Worm (Caenorhabditis elegans): ENCODE measurements around the gene dpf-5.
A peak's percentile ranks its signal among the peaks of the same experiment; 100 is the strongest.

dpf-5 gene

ce11 chrIV:4758659-4759058 is 47.7 kb downstream of the dpf-5 start, which contains the start of gene Y17G9B.8 (continued):
- TF ChIP-seq cebp-1 (GFP tag; IDR thresholded peaks at IDR 0.05) = no peak
- TF ChIP-seq cebp-1 (tag; optimal IDR thresholded peaks at IDR 0.05) = peak; percentile 11
- no peak for TF ChIP-seq mel-28 (tag; optimal IDR thresholded peaks at IDR 0.05; ENCODE audit: borderline replicate concordance)
- TF ChIP-seq him-1 (tag; optimal IDR thresholded peaks at IDR 0.05) = no peak
- TF ChIP-seq nfya-2 (GFP tag; IDR thresholded peaks at IDR 0.05) = no peak
- no peak for TF ChIP-seq mes-4 (tag; optimal IDR thresholded peaks at IDR 0.05)
- TF ChIP-seq bed-1 (GFP tag; IDR thresholded peaks at IDR 0.05) = no peak
- no peak for TF ChIP-seq ceh-58 (GFP tag; IDR thresholded peaks at IDR 0.05)
- peak; percentile 44; the same call in 1 of the 2 replicates for TF ChIP-seq hmg-1.2 (GFP tag; IDR thresholded peaks at IDR 0.05)
- no peak for TF ChIP-seq efl-1 (GFP tag; optimal IDR thresholded peaks at IDR 0.05)
- no peak for TF ChIP-seq hrde-1 (tag; optimal IDR thresholded peaks at IDR 0.05; ENCODE audit: borderline replicate concordance)
- TF ChIP-seq ZK185.1 (tag; optimal IDR thresholded peaks at IDR 0.05; ENCODE audit: poor library complexity, severe bottlenecking) = no peak
- TF ChIP-seq lir-1 (GFP tag; conservative IDR thresholded peaks at IDR 0.05) = no peak
- TF ChIP-seq T07F8.4 (tag; optimal IDR thresholded peaks at IDR 0.05) = no peak
- no peak for TF ChIP-seq madf-10 (tag; optimal IDR thresholded peaks at IDR 0.05)
- TF ChIP-seq ceh-40 (GFP tag; IDR thresholded peaks at IDR 0.05) = no peak
- TF ChIP-seq bed-2 (GFP tag; IDR thresholded peaks at IDR 0.05) = no peak
- no peak for TF ChIP-seq B0035.1 (tag; optimal IDR thresholded peaks at IDR 0.05)
- no peak for TF ChIP-seq lag-1 (GFP tag; IDR thresholded peaks at IDR 0.05)
- TF ChIP-seq F33H1.4 (GFP tag; IDR thresholded peaks at IDR 0.05) = no peak
- TF ChIP-seq lsy-27 (tag; optimal IDR thresholded peaks at IDR 0.05; ENCODE audit: borderline replicate concordance, insufficient read depth) = no peak
- TF ChIP-seq mcd-1 (GFP tag; IDR thresholded peaks at IDR 0.05) = 0 out of 2 replicates have a peak, but pooled peaks have one; percentile 5
- TF ChIP-seq nfyb-1 (GFP tag; IDR thresholded peaks at IDR 0.05) = peak; percentile 72
- no peak for TF ChIP-seq B0019.2 (GFP tag; conservative IDR thresholded peaks at IDR 0.05)
- TF ChIP-seq F57C9.4 (tag; optimal IDR thresholded peaks at IDR 0.05) = no peak
- peak; percentile 45 for TF ChIP-seq F49E8.2 (tag; optimal IDR thresholded peaks at IDR 0.05; ENCODE audit: insufficient read depth)
- no peak for TF ChIP-seq Y53G8AR.9 (GFP tag; conservative IDR thresholded peaks at IDR 0.05)
- TF ChIP-seq xnd-1 (tag; optimal IDR thresholded peaks at IDR 0.05) = peak; percentile 32
- TF ChIP-seq K12H6.12 (tag; optimal IDR thresholded peaks at IDR 0.05) = no peak
- no peak for TF ChIP-seq pha-4 (tag; optimal IDR thresholded peaks at IDR 0.05)
- TF ChIP-seq D2030.7 (GFP tag; IDR thresholded peaks at IDR 0.05) = no peak
- TF ChIP-seq attf-6 (GFP tag; IDR thresholded peaks at IDR 0.05) = no peak
- no peak for TF ChIP-seq rpc-1 (optimal IDR thresholded peaks at IDR 0.05)
- no peak for TF ChIP-seq rpc-1 (tag; optimal IDR thresholded peaks at IDR 0.05)
- no peak for TF ChIP-seq tlf-1 (GFP tag; optimal IDR thresholded peaks at IDR 0.05)
- TF ChIP-seq nhr-90 (tag; optimal IDR thresholded peaks at IDR 0.05) = no peak
- no peak for TF ChIP-seq Y67H2A.10 (GFP tag; conservative IDR thresholded peaks at IDR 0.05)
- TF ChIP-seq zim-3 (tag; optimal IDR thresholded peaks at IDR 0.05) = no peak
- no peak for TF ChIP-seq egl-44 (GFP tag; IDR thresholded peaks at IDR 0.05)
- TF ChIP-seq ztf-28 (GFP tag; IDR thresholded peaks at IDR 0.05) = no peak
- TF ChIP-seq zfh-2 (GFP tag; conservative IDR thresholded peaks at IDR 0.05) = no peak
- no peak for TF ChIP-seq sea-2 (GFP tag; IDR thresholded peaks at IDR 0.05)
- no peak for TF ChIP-seq sdz-38 (tag; optimal IDR thresholded peaks at IDR 0.05)
- TF ChIP-seq hsf-1 (GFP tag; IDR thresholded peaks at IDR 0.05) = peak; percentile 83
- TF ChIP-seq Y95B8A.8 (GFP tag; IDR thresholded peaks at IDR 0.05) = no peak
- no peak for TF ChIP-seq let-607 (tag; optimal IDR thresholded peaks at IDR 0.05)
- TF ChIP-seq lin-35 (GFP tag; optimal IDR thresholded peaks at IDR 0.05) = no peak
- no peak for TF ChIP-seq Y56A3A.18 (GFP tag; IDR thresholded peaks at IDR 0.05)
- TF ChIP-seq somi-1 (GFP tag; optimal IDR thresholded peaks at IDR 0.05) = no peak
- no peak for TF ChIP-seq ztf-26 (tag; optimal IDR thresholded peaks at IDR 0.05)

Measured in whole organism, young adult.